Worm (Caenorhabditis elegans): Measurements from ENCODE around the gene sap-140.

- TF ChIP-seq pqm-1 (tag; optimal IDR thresholded peaks at IDR 0.05) (no peak), unc-42 (tag; optimal IDR thresholded peaks at IDR 0.05) (no peak), pax-1 (tag; optimal IDR thresholded peaks at IDR 0.05) (no peak), fkh-6 (tag; optimal IDR thresholded peaks at IDR 0.05) (no peak), eyg-1 (tag; optimal IDR thresholded peaks at IDR 0.05) (no peak), ets-4 (tag; optimal IDR thresholded peaks at IDR 0.05) (no peak), pag-3 (tag; optimal IDR thresholded peaks at IDR 0.05; ENCODE audit: borderline replicate concordance) (no peak), pat-9 (tag; optimal IDR thresholded peaks at IDR 0.05) (no peak)
These were observed 14.8 kb upstream of the sap-140 start for ce11 chrIII:7484765-7485164.
